Worm (Caenorhabditis elegans) whole organism, L4 larva: ENCODE measurements around the gene F48F7.6.

Experiments used
- F44E2.7 ChIP-seq: fragments of 200-800 bp; sonication (Bioruptor generic); IDR thresholded peaks from 2 replicates; pipeline ENCODE4 v2.1.2; 2022; ENCODE audit warnings: missing genetic modification characterization, missing compliant biosample characterization
- R02D3.7 ChIP-seq: fragments of 150-350 bp; sonication (generic microtip); optimal IDR thresholded peaks from 3 replicates; lab custom pipeline; 2014; ENCODE audit warnings: missing biosample characterization, missing genetic modification characterization
- Y48G9A.11 ChIP-seq: fragments of 200-800 bp; sonication (Bioruptor generic); IDR thresholded peaks from 2 replicates; pipeline ENCODE4 v1.3.6; 2022; ENCODE audit warnings: missing genetic modification reagents, missing genetic modification characterization, missing compliant biosample characterization
- ZK337.2 ChIP-seq: fragments of 200-800 bp; sonication (Bioruptor generic); IDR thresholded peaks from 2 replicates; pipeline ENCODE4 v1.3.6; 2022; ENCODE audit warnings: missing genetic modification reagents, missing genetic modification characterization, missing compliant biosample characterization
- aha-1 ChIP-seq: fragments of 150-350 bp; peaks from one replicate; lab custom pipeline; 2014; ENCODE audit warnings: missing biosample characterization, missing genetic modification characterization
- arid-1 ChIP-seq: fragments of 200-800 bp; sonication (Bioruptor generic); conservative IDR thresholded peaks from 2 replicates; pipeline ENCODE4 v1.3.6; 2022; ENCODE audit warnings: missing genetic modification reagents, missing genetic modification characterization, missing compliant biosample characterization
- ceh-32 ChIP-seq: sonication (generic microtip); optimal IDR thresholded peaks from 2 replicates; lab custom pipeline; 2016; ENCODE audit warnings: mild to moderate bottlenecking, missing genetic modification characterization, missing compliant biosample characterization; ENCODE audit not compliant: poor library complexity
- ceh-44 ChIP-seq: fragments of 200-800 bp; sonication (Bioruptor generic); IDR thresholded peaks from 2 replicates; pipeline ENCODE4 v1.3.6; 2022; ENCODE audit warnings: missing genetic modification reagents, missing genetic modification characterization, missing compliant biosample characterization
- ceh-82 ChIP-seq: sonication (generic microtip); optimal IDR thresholded peaks from 2 replicates; lab custom pipeline; 2017; ENCODE audit warnings: missing biosample characterization, missing genetic modification characterization
- daf-16 ChIP-seq, 3 experiments: sonication (generic microtip); optimal IDR thresholded peaks; 2 replicates each; lab custom pipeline; 2016 to 2017; ENCODE audit warnings: missing genetic modification characterization in 3 of 3, missing genetic modification reagents in 3 of 3, mild to moderate bottlenecking in 2 of 3, missing compliant biosample characterization in 2 of 3, missing biosample characterization in 1 of 3, moderate library complexity in 1 of 3
- dmd-8 ChIP-seq: fragments of 200-800 bp; sonication (Bioruptor generic); IDR thresholded peaks from 2 replicates; pipeline ENCODE4 v1.3.6; 2022; ENCODE audit warnings: missing genetic modification characterization, missing compliant biosample characterization
- dve-1 ChIP-seq: sonication (generic microtip); optimal IDR thresholded peaks from 2 replicates; lab custom pipeline; 2017; ENCODE audit warnings: antibody characterized with exemption, mild to moderate bottlenecking, missing genetic modification characterization, missing compliant biosample characterization; ENCODE audit not compliant: insufficient read depth
- gei-8 ChIP-seq: fragments of 200-800 bp; sonication (Bioruptor generic); optimal IDR thresholded peaks from 2 replicates; lab custom pipeline; 2018; ENCODE audit warnings: mild to moderate bottlenecking, missing genetic modification characterization, missing compliant biosample characterization
- hif-1 ChIP-seq, 2 experiments: sonication (generic microtip); optimal IDR thresholded peaks; 2 replicates each; lab custom pipeline; 2016 to 2017; ENCODE audit warnings: missing compliant biosample characterization in 2 of 2, missing genetic modification characterization in 2 of 2, missing genetic modification reagents in 2 of 2, missing genotype in 2 of 2, mild to moderate bottlenecking in 1 of 2
- hlh-30 ChIP-seq: sonication (generic microtip); optimal IDR thresholded peaks from 2 replicates; lab custom pipeline; 2017; ENCODE audit warnings: antibody characterized with exemption, mild to moderate bottlenecking, missing genetic modification characterization, missing compliant biosample characterization; ENCODE audit not compliant: insufficient read depth
- lin-13 ChIP-seq: fragments of 150-350 bp; optimal IDR thresholded peaks from 2 replicates; lab custom pipeline; 2014; ENCODE audit warnings: missing biosample characterization, missing genetic modification reagents, missing genetic modification characterization
- lin-15B ChIP-seq: fragments of 150-350 bp; sonication (generic microtip); optimal IDR thresholded peaks from 3 replicates; lab custom pipeline; 2014; ENCODE audit warnings: missing biosample characterization, missing genetic modification characterization
- lin-39 ChIP-seq: fragments of 150-350 bp; optimal IDR thresholded peaks from 2 replicates; lab custom pipeline; 2014; ENCODE audit warnings: missing biosample characterization, missing genetic modification reagents, missing genetic modification characterization
- madf-5 ChIP-seq, 2 experiments: fragments of 200-800 bp; sonication (Bioruptor generic); IDR thresholded peaks; 2 replicates each; pipeline ENCODE4 v1.3.6; 2022; ENCODE audit warnings: missing compliant biosample characterization in 2 of 2, missing genetic modification characterization in 2 of 2
- mep-1 ChIP-seq: fragments of 150-350 bp; sonication (generic microtip); optimal IDR thresholded peaks from 3 replicates; lab custom pipeline; 2014; ENCODE audit warnings: missing biosample characterization, missing genetic modification characterization
- mes-2 ChIP-seq: sonication (generic microtip); optimal IDR thresholded peaks from 2 replicates; lab custom pipeline; 2016; ENCODE audit warnings: missing genotype, mild to moderate bottlenecking, missing genetic modification characterization, missing compliant biosample characterization; ENCODE audit not compliant: poor library complexity, severe bottlenecking
- nhr-10 ChIP-seq: fragments of 150-350 bp; optimal IDR thresholded peaks from 2 replicates; lab custom pipeline; 2014; ENCODE audit warnings: missing biosample characterization, missing genetic modification characterization
- nhr-237 ChIP-seq: sonication (generic microtip); optimal IDR thresholded peaks from 2 replicates; lab custom pipeline; 2017; ENCODE audit warnings: missing biosample characterization, missing genetic modification characterization
- nhr-28 ChIP-seq: fragments of 150-350 bp; optimal IDR thresholded peaks from 2 replicates; lab custom pipeline; 2014; ENCODE audit warnings: missing biosample characterization, missing genetic modification characterization
- nhr-41 ChIP-seq: fragments of 200-800 bp; sonication (Bioruptor generic); IDR thresholded peaks from 2 replicates; pipeline ENCODE4 v1.3.6; 2022; ENCODE audit warnings: missing genetic modification reagents, missing genetic modification characterization, missing compliant biosample characterization
- nhr-6 ChIP-seq: fragments of 150-350 bp; optimal IDR thresholded peaks from 2 replicates; lab custom pipeline; 2014; ENCODE audit warnings: missing biosample characterization, missing genetic modification characterization
- nhr-77 ChIP-seq: fragments of 150-350 bp; optimal IDR thresholded peaks from 2 replicates; lab custom pipeline; 2014; ENCODE audit warnings: missing biosample characterization, missing genetic modification characterization
- php-3 ChIP-seq: fragments of 200-800 bp; sonication (Bioruptor generic); IDR thresholded peaks from 2 replicates; pipeline ENCODE4 v1.3.6; 2022; ENCODE audit warnings: missing genetic modification reagents, missing genetic modification characterization, missing compliant biosample characterization
- pqm-1 ChIP-seq: sonication (generic microtip); optimal IDR thresholded peaks from 2 replicates; lab custom pipeline; 2017; ENCODE audit warnings: missing biosample characterization, missing genetic modification characterization
- rbr-2 ChIP-seq: sonication (generic microtip); optimal IDR thresholded peaks from 2 replicates; lab custom pipeline; 2016; ENCODE audit warnings: missing genotype, missing genetic modification characterization, missing compliant biosample characterization
- set-16 ChIP-seq: fragments of 200-800 bp; sonication (Bioruptor generic); IDR thresholded peaks from 2 replicates; pipeline ENCODE4 v1.3.6; 2022; ENCODE audit warnings: missing genetic modification reagents, missing genetic modification characterization, missing compliant biosample characterization
- skn-1 ChIP-seq: fragments of 150-350 bp; optimal IDR thresholded peaks from 2 replicates; lab custom pipeline; 2014; ENCODE audit warnings: missing biosample characterization, missing genetic modification characterization
- snpc-1.2 ChIP-seq: fragments of 200-800 bp; sonication (Bioruptor generic); IDR thresholded peaks from 2 replicates; pipeline ENCODE4 v1.3.6; 2022; ENCODE audit warnings: missing genetic modification reagents, missing genetic modification characterization, missing compliant biosample characterization
- tag-97 ChIP-seq: fragments of 200-800 bp; sonication (Bioruptor generic); IDR thresholded peaks from 2 replicates; pipeline ENCODE4 v1.3.6; 2022; ENCODE audit warnings: missing genetic modification characterization, missing compliant biosample characterization
- unc-62 ChIP-seq, 3 experiments: fragments of 150-350 bp in 1 of 3; sonication (generic microtip); optimal IDR thresholded peaks in 2 of 3; peaks in 1 of 3; 1 replicate in 1 of 3; 2 replicates in 2 of 3; lab custom pipeline; 2014 to 2017; ENCODE audit warnings: missing biosample characterization in 3 of 3, missing genetic modification characterization in 3 of 3, missing genetic modification reagents in 3 of 3, missing genotype in 1 of 3
- zag-1 ChIP-seq: fragments of 150-350 bp; optimal IDR thresholded peaks from 2 replicates; lab custom pipeline; 2014; ENCODE audit warnings: missing biosample characterization, missing genetic modification characterization

The F48F7.6 gene

ce11 chrX:13950620-13951152 is 26.9 kb upstream of the F48F7.6 start (continued):
- TF ChIP-seq lin-39 (tag; lab: Kevin White, UChicago) (no peak), daf-16 (GFP tag; optimal IDR thresholded peaks at IDR 0.05; lab: Kevin White, UChicago) (no peak), daf-16 (tag; optimal IDR thresholded peaks at IDR 0.05; lab: Kevin White, UChicago) (peak; percentile 39), skn-1 (tag; lab: Kevin White, UChicago) (no peak), nhr-237 (no peak), ZK337.2 (no peak), R02D3.7 (tag; lab: Kevin White, UChicago) (no peak), nhr-77 (no peak), set-16 (GFP tag; lab: Robert Waterston, UW) (peak; percentile 38), lin-15B (no peak)

ce11 chrX:13952347-13952746 is 25.3 kb upstream of the F48F7.6 start:
- TF ChIP-seq set-16 (GFP tag; lab: Robert Waterston, UW) (peak; percentile 56; the same call in 1 of the 2 replicates), snpc-1.2 (GFP tag; lab: Robert Waterston, UW) (peak; percentile 14; the same call in 1 of the 2 replicates), nhr-10 (no peak), madf-5 (GFP tag; IDR thresholded peaks at IDR 0.05; lab: Robert Waterston, UW) (0 out of 4 replicates have a peak, but pooled peaks of 1 of the 2 experiments have one; percentile 24)

- peak in 1 of 2 experiments; percentile 46 for TF ChIP-seq unc-62 (GFP tag; optimal IDR thresholded peaks at IDR 0.05 in 1 of 2; lab: Kevin White, UChicago)
- no peak for TF ChIP-seq unc-62 (tag; optimal IDR thresholded peaks at IDR 0.05; lab: Kevin White, UChicago)
- TF ChIP-seq gei-8 (GFP tag; lab: Kevin White, UChicago), result no peak
These were observed 19.2 kb upstream of the F48F7.6 start for ce11 chrX:13958451-13958850.

DNA sequence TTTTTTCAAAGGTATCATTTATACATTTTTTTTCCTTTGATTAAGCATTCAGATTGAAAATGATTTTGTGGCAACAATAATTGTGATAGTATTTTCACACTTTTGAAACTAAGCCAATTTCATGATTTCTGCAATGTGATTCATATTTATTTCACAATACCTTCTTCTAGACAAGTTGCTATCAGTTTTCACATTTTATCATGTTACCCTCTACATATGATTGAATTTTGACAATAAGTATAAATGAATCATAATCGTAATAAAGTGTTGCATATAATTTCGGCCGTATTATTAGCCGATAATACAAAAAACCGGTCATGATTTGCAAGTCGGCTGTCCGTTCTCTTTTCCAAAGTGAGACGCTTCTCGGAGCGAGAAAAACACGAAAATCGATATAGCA is 18.2 kb upstream of the F48F7.6 start:
- TF ChIP-seq mes-2 (tag; lab: Kevin White, UChicago) (no peak), hif-1 (tag; optimal IDR thresholded peaks at IDR 0.05; lab: Kevin White, UChicago) (no peak), ceh-32 (tag; lab: Kevin White, UChicago) (no peak), dmd-8 (no peak), aha-1 (tag; lab: Kevin White, UChicago) (no peak), nhr-28 (tag; lab: Kevin White, UChicago) (peak; percentile 12), dve-1 (tag; lab: Kevin White, UChicago) (peak; percentile 17), hlh-30 (tag; lab: Kevin White, UChicago) (peak; percentile 22), ceh-44 (GFP tag; lab: Robert Waterston, UW) (no peak), daf-16 (GFP tag; optimal IDR thresholded peaks at IDR 0.05; lab: Kevin White, UChicago) (no peak), daf-16 (tag; optimal IDR thresholded peaks at IDR 0.05; lab: Kevin White, UChicago) (peak; percentile 29), Y48G9A.11 (GFP tag; lab: Robert Waterston, UW) (no peak), rbr-2 (tag; lab: Kevin White, UChicago) (no peak), ceh-82 (tag; lab: Kevin White, UChicago) (no peak), mep-1 (tag; lab: Kevin White, UChicago) (peak; percentile 17), arid-1 (GFP tag; lab: Robert Waterston, UW) (no peak), zag-1 (tag; lab: Kevin White, UChicago) (no peak), ZK337.2 (no peak), nhr-6 (no peak), tag-97 (no peak), php-3 (0 out of 2 replicates have a peak, but pooled peaks have one; percentile 29), F44E2.7 (GFP tag; lab: Robert Waterston, UW) (no peak), lin-15B (no peak), pqm-1 (tag; lab: Kevin White, UChicago) (peak; percentile 55), nhr-41 (GFP tag; lab: Robert Waterston, UW) (no peak), lin-13 (no peak)
